Fruit fly (Drosophila melanogaster) whole organism, embryonic: ENCODE results near the gene CG8814.

Source experiments
- Atf3 ChIP-seq: fragments of 200-800 bp; sonication (Bioruptor generic); optimal IDR thresholded peaks from 3 replicates; lab custom pipeline; 2016; ENCODE audit warnings: missing biosample characterization, missing genetic modification characterization
- BtbVII ChIP-seq: fragments of 200-800 bp; sonication (Bioruptor generic); optimal IDR thresholded peaks from 3 replicates; lab custom pipeline; 2017; ENCODE audit warnings: missing biosample characterization, mild to moderate bottlenecking, missing genetic modification characterization
- CG10959 ChIP-seq: fragments of 200-800 bp; sonication (Bioruptor generic); IDR thresholded peaks from 2 replicates; pipeline ENCODE4 v1.3.6; 2022; ENCODE audit warnings: missing biosample characterization, missing genetic modification characterization
- CG11560 ChIP-seq: fragments of 200-800 bp; sonication (Bioruptor generic); IDR thresholded peaks from 3 replicates; pipeline ENCODE4 v1.3.6; 2022; ENCODE audit warnings: missing biosample characterization, missing genetic modification characterization
- CG11695 ChIP-seq: fragments of 200-800 bp; sonication (Bioruptor generic); IDR thresholded peaks from 3 replicates; pipeline ENCODE4 v1.3.6; 2022; ENCODE audit warnings: missing biosample characterization, missing genetic modification characterization
- CG12071 ChIP-seq: fragments of 200-800 bp; sonication (Bioruptor generic); optimal IDR thresholded peaks from 3 replicates; lab custom pipeline; 2018; ENCODE audit warnings: missing biosample characterization, mild to moderate bottlenecking, missing genetic modification characterization
- CG13296 ChIP-seq: fragments of 200-800 bp; sonication (Bioruptor generic); optimal IDR thresholded peaks from 3 replicates; lab custom pipeline; 2018; ENCODE audit warnings: missing biosample characterization, mild to moderate bottlenecking, missing genetic modification characterization
- CG14014 ChIP-seq: fragments of 200-800 bp; sonication (Bioruptor generic); IDR thresholded peaks from 2 replicates; pipeline ENCODE4 v1.3.6; 2022; ENCODE audit warnings: missing biosample characterization, missing genetic modification characterization
- CG15479 ChIP-seq: fragments of 200-800 bp; sonication (Bioruptor generic); optimal IDR thresholded peaks from 3 replicates; lab custom pipeline; 2019; ENCODE audit warnings: missing biosample characterization, mild to moderate bottlenecking, missing genetic modification characterization, moderate library complexity
- CG15696 ChIP-seq: fragments of 200-800 bp; sonication (Bioruptor generic); optimal IDR thresholded peaks from 2 replicates; lab custom pipeline; 2019; ENCODE audit warnings: missing biosample characterization, mild to moderate bottlenecking, missing genetic modification characterization, moderate library complexity
- CG2678 ChIP-seq: fragments of 200-800 bp; sonication (Bioruptor generic); optimal IDR thresholded peaks from 3 replicates; lab custom pipeline; 2019; ENCODE audit warnings: missing biosample characterization, mild to moderate bottlenecking, missing genetic modification characterization, moderate library complexity
- CG2889 ChIP-seq: fragments of 200-800 bp; sonication (Bioruptor generic); IDR thresholded peaks from 3 replicates; pipeline ENCODE4 v1.3.6; 2022; ENCODE audit warnings: missing biosample characterization, missing genetic modification characterization
- CG32532 ChIP-seq: fragments of 200-800 bp; sonication (Bioruptor generic); IDR thresholded peaks from 2 replicates; pipeline ENCODE4 v1.3.6; 2022; ENCODE audit warnings: missing biosample characterization, missing genetic modification characterization
- CG34422 ChIP-seq: fragments of 200-800 bp; sonication (Bioruptor generic); IDR thresholded peaks from 3 replicates; pipeline ENCODE4 v1.3.6; 2022; ENCODE audit warnings: missing biosample characterization, missing genetic modification characterization
- CG3847 ChIP-seq: fragments of 200-800 bp; sonication (Bioruptor generic); IDR thresholded peaks from 2 replicates; pipeline ENCODE4 v1.3.6; 2022; ENCODE audit warnings: missing biosample characterization, missing genetic modification characterization
- CG4707 ChIP-seq: fragments of 200-800 bp; sonication (Bioruptor generic); optimal IDR thresholded peaks from 2 replicates; lab custom pipeline; 2018; ENCODE audit warnings: missing biosample characterization, mild to moderate bottlenecking, missing genetic modification characterization, moderate library complexity
- CG4820 ChIP-seq: fragments of 200-800 bp; sonication (Bioruptor generic); optimal IDR thresholded peaks from 3 replicates; lab custom pipeline; 2016; ENCODE audit warnings: missing biosample characterization, missing genetic modification characterization
- CG6683 ChIP-seq: fragments of 200-800 bp; sonication (Bioruptor generic); optimal IDR thresholded peaks from 2 replicates; lab custom pipeline; 2017; ENCODE audit warnings: missing biosample characterization, mild to moderate bottlenecking, missing genetic modification characterization, missing genetic modification reagents
- CG8944 ChIP-seq: fragments of 200-800 bp; sonication (Bioruptor generic); optimal IDR thresholded peaks from 3 replicates; lab custom pipeline; 2016; ENCODE audit warnings: missing biosample characterization, missing genetic modification characterization
- CTCF ChIP-seq: fragments of 200-800 bp; sonication (Bioruptor generic); optimal IDR thresholded peaks from 2 replicates; lab custom pipeline; 2017; ENCODE audit warnings: missing biosample characterization, mild to moderate bottlenecking, missing genetic modification characterization, moderate library complexity
- ERR ChIP-seq: fragments of 200-800 bp; sonication (Bioruptor generic); optimal IDR thresholded peaks from 2 replicates; lab custom pipeline; 2016; ENCODE audit warnings: missing biosample characterization, missing genetic modification characterization
- Elba2 ChIP-seq: fragments of 200-800 bp; sonication (Bioruptor generic); optimal IDR thresholded peaks from 3 replicates; lab custom pipeline; 2016; ENCODE audit warnings: missing biosample characterization, missing genetic modification characterization
- HHEX ChIP-seq: fragments of 200-800 bp; sonication (Bioruptor generic); optimal IDR thresholded peaks from 3 replicates; lab custom pipeline; 2017; ENCODE audit warnings: missing biosample characterization, mild to moderate bottlenecking, missing genetic modification characterization, missing genetic modification reagents
- Hsf ChIP-seq: fragments of 200-800 bp; sonication (Bioruptor generic); optimal IDR thresholded peaks from 3 replicates; lab custom pipeline; 2016; ENCODE audit warnings: missing biosample characterization, missing genetic modification characterization
- Lim3 ChIP-seq: fragments of 200-800 bp; sonication (Bioruptor generic); IDR thresholded peaks from 2 replicates; pipeline ENCODE4 v1.3.6; 2022; ENCODE audit warnings: missing biosample characterization, missing genetic modification characterization
- Mes4 ChIP-seq: fragments of 200-800 bp; sonication (Bioruptor generic); optimal IDR thresholded peaks from 2 replicates; lab custom pipeline; 2016; ENCODE audit warnings: missing biosample characterization, missing genetic modification characterization
- Mrtf ChIP-seq: fragments of 200-800 bp; sonication (Bioruptor generic); IDR thresholded peaks from 3 replicates; pipeline ENCODE4 v1.3.6; 2022; ENCODE audit warnings: missing biosample characterization, missing genetic modification characterization
- NK7.1 ChIP-seq: fragments of 200-800 bp; sonication (Bioruptor generic); optimal IDR thresholded peaks from 3 replicates; lab custom pipeline; 2016; ENCODE audit warnings: missing biosample characterization, missing genetic modification characterization
- Neu2 ChIP-seq: fragments of 200-800 bp; sonication (Bioruptor generic); optimal IDR thresholded peaks from 3 replicates; lab custom pipeline; 2016; ENCODE audit warnings: missing biosample characterization, missing genetic modification characterization, borderline replicate concordance
- Taf1 ChIP-seq: fragments of 200-800 bp; sonication (Bioruptor generic); IDR thresholded peaks from 2 replicates; pipeline ENCODE4 v1.3.6; 2022; ENCODE audit warnings: missing biosample characterization, missing genetic modification characterization
- Trl ChIP-seq, 3 experiments: fragments of >200 bp in 2 of 3; fragments of 200-800 bp in 1 of 3; sonication (Bioruptor generic) in 1 of 3; optimal IDR thresholded peaks; 2 replicates in 1 of 3; 3 replicates in 2 of 3; lab custom pipeline; 2016 to 2017; ENCODE audit warnings: missing biosample characterization in 1 of 3, missing genetic modification characterization in 1 of 3
- Xrp1 ChIP-seq: fragments of 200-800 bp; sonication (Bioruptor generic); IDR thresholded peaks from 2 replicates; pipeline ENCODE4 v1.3.6; 2022; ENCODE audit warnings: missing biosample characterization, missing genetic modification characterization
- abd-A ChIP-seq: fragments of 200-800 bp; sonication (Bioruptor generic); optimal IDR thresholded peaks from 3 replicates; lab custom pipeline; 2019; ENCODE audit warnings: missing biosample characterization, mild to moderate bottlenecking, missing genetic modification characterization, moderate library complexity
- amos ChIP-seq: fragments of 200-800 bp; sonication (Bioruptor generic); IDR thresholded peaks from 2 replicates; pipeline ENCODE4 v1.3.6; 2022; ENCODE audit warnings: missing biosample characterization, missing genetic modification characterization; ENCODE audit not compliant: partially characterized antibody
- ash1 ChIP-seq: fragments of 200-800 bp; sonication (Bioruptor generic); optimal IDR thresholded peaks from 2 replicates; lab custom pipeline; 2018; ENCODE audit warnings: missing biosample characterization, mild to moderate bottlenecking, missing genetic modification characterization
- ci ChIP-seq: fragments of 200-800 bp; sonication (Bioruptor generic); IDR thresholded peaks from 3 replicates; pipeline ENCODE4 v1.3.6; 2022; ENCODE audit warnings: missing biosample characterization, missing genetic modification characterization
- danr ChIP-seq: fragments of 200-800 bp; sonication (Bioruptor generic); IDR thresholded peaks from 2 replicates; pipeline ENCODE4 v1.3.6; 2022; ENCODE audit warnings: missing biosample characterization, missing genetic modification characterization
- gcm ChIP-seq: fragments of 200-800 bp; sonication (Bioruptor generic); optimal IDR thresholded peaks from 2 replicates; lab custom pipeline; 2019; ENCODE audit warnings: missing biosample characterization, mild to moderate bottlenecking, missing genetic modification characterization, moderate library complexity
- gem ChIP-seq: fragments of 200-800 bp; sonication (Bioruptor generic); optimal IDR thresholded peaks from 2 replicates; lab custom pipeline; 2019; ENCODE audit warnings: missing biosample characterization, mild to moderate bottlenecking, missing genetic modification characterization, moderate library complexity
- gsb ChIP-seq: fragments of 200-800 bp; sonication (Bioruptor generic); IDR thresholded peaks from 2 replicates; pipeline ENCODE4 v1.3.6; 2022; ENCODE audit warnings: missing biosample characterization, missing genetic modification characterization
- gt ChIP-seq: fragments of 200-800 bp; sonication (Bioruptor generic); IDR thresholded peaks from 2 replicates; pipeline ENCODE4 v1.3.6; 2022; ENCODE audit warnings: missing biosample characterization, missing genetic modification characterization
- hth ChIP-seq: fragments of >200 bp; optimal IDR thresholded peaks from 2 replicates; lab custom pipeline; 2017; ENCODE audit warnings: inconsistent platforms
- lola ChIP-seq, 3 experiments: fragments of >200 bp in 2 of 3; fragments of 200-800 bp in 1 of 3; sonication (Bioruptor generic) in 1 of 3; optimal IDR thresholded peaks; 2 replicates each; lab custom pipeline; 2017 to 2019; ENCODE audit warnings: missing biosample characterization in 3 of 3, missing genetic modification characterization in 3 of 3, mild to moderate bottlenecking in 1 of 3, moderate library complexity in 1 of 3
- nmo ChIP-seq: fragments of 200-800 bp; sonication (Bioruptor generic); optimal IDR thresholded peaks from 2 replicates; lab custom pipeline; 2018; ENCODE audit warnings: missing biosample characterization, mild to moderate bottlenecking, missing genetic modification characterization, moderate library complexity
- onecut ChIP-seq: fragments of 200-800 bp; sonication (Bioruptor generic); IDR thresholded peaks from 2 replicates; pipeline ENCODE4 v1.3.6; 2022; ENCODE audit warnings: missing biosample characterization, missing genetic modification characterization
- pros ChIP-seq: fragments of 200-800 bp; sonication (Bioruptor generic); optimal IDR thresholded peaks from 3 replicates; lab custom pipeline; 2019; ENCODE audit warnings: missing biosample characterization, mild to moderate bottlenecking, missing genetic modification characterization, moderate library complexity
- sens ChIP-seq: fragments of 200-800 bp; sonication (Bioruptor generic); peaks from one replicate; lab custom pipeline; 2016; ENCODE audit warnings: missing biosample characterization, missing genetic modification characterization
- sna ChIP-seq: fragments of 200-800 bp; sonication (Bioruptor generic); IDR thresholded peaks from 2 replicates; pipeline ENCODE4 v1.3.6; 2022; ENCODE audit warnings: missing biosample characterization, missing genetic modification characterization; ENCODE audit not compliant: partially characterized antibody
- sqz ChIP-seq: fragments of 200-800 bp; sonication (Bioruptor generic); optimal IDR thresholded peaks from 3 replicates; lab custom pipeline; 2018; ENCODE audit warnings: missing biosample characterization, mild to moderate bottlenecking, missing genetic modification characterization
- wek ChIP-seq: fragments of 200-800 bp; sonication (Bioruptor generic); optimal IDR thresholded peaks from 3 replicates; lab custom pipeline; 2018; ENCODE audit warnings: missing biosample characterization, mild to moderate bottlenecking, missing genetic modification characterization, moderate library complexity
- z ChIP-seq: fragments of 200-800 bp; sonication (Bioruptor generic); IDR thresholded peaks from 3 replicates; pipeline ENCODE4 v1.3.6; 2022; ENCODE audit warnings: missing biosample characterization, missing genetic modification characterization

The CG8814 gene

DNA sequence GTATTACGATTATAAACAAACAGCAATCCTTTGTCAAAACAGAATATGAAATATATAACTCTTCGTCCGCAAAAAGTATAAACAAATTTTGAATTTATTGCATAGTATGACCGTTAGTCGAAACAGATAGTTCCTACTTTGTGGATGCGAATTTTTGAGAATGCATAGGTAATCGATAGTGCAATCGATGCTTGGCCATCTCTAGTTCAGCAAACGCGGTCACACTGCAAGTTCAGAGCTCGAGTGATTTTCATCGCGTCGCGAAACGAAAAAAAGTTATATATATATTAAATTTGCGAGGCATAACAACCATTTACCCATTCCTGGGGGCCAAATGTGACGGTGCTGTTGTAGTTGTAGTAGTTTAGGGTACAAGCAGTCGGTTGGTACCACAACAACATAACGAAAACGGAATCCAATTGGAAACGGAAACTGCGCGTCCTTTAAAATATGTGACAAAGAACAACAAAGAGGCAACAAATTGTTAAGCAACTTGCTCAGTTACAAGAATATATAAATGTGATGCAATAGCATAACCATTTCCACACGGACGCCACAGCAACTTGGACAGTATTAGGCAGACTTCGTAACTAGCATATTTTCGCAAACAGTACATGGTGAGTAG is 17.6 kb upstream of the CG8814 start, which contains the start of gene CG2991 (continued):
- no peak for TF ChIP-seq CG15479
- peak; percentile 90; the same call in 1 of the 2 replicates for TF ChIP-seq amos (GFP tag; lab: Robert Waterston, UW)
- TF ChIP-seq danr (GFP tag; lab: Robert Waterston, UW) = no peak
- no peak for TF ChIP-seq CG11695 (GFP tag; lab: Robert Waterston, UW)
- peak; percentile 56 for TF ChIP-seq CTCF
- no peak for TF ChIP-seq onecut (GFP tag; lab: Robert Waterston, UW)
- TF ChIP-seq CG12071 (GFP tag; lab: Kevin White, UChicago) = no peak
- no peak for TF ChIP-seq CG2889 (GFP tag; lab: Robert Waterston, UW)
- no peak for TF ChIP-seq HHEX (GFP tag; lab: Kevin White, UChicago)
- TF ChIP-seq Xrp1 (GFP tag; lab: Robert Waterston, UW) = no peak
- no peak for TF ChIP-seq Neu2 (GFP tag; lab: Kevin White, UChicago)
- no peak for TF ChIP-seq CG10959 (GFP tag; lab: Robert Waterston, UW)
- TF ChIP-seq wek = no peak
- TF ChIP-seq hth (lab: Kevin White, UChicago) = no peak
- TF ChIP-seq CG34422 (GFP tag; lab: Robert Waterston, UW) = peak; percentile 36; the same call in 1 of the 3 replicates
- TF ChIP-seq CG4820 (GFP tag; lab: Kevin White, UChicago) = no peak
- peak; percentile 91 for TF ChIP-seq Elba2 (GFP tag; lab: Kevin White, UChicago)
- no peak for TF ChIP-seq ash1 (GFP tag; lab: Kevin White, UChicago)
- no peak for TF ChIP-seq Trl (optimal IDR thresholded peaks at IDR 0.05; lab: Kevin White, UChicago)
- TF ChIP-seq Trl (GFP tag; optimal IDR thresholded peaks at IDR 0.05; lab: Kevin White, UChicago) = no peak
- TF ChIP-seq gt (GFP tag; lab: Robert Waterston, UW) = no peak
- TF ChIP-seq NK7.1 (GFP tag; lab: Kevin White, UChicago) = no peak
- TF ChIP-seq gcm = no peak
- peak; percentile 56 for TF ChIP-seq nmo (GFP tag; lab: Kevin White, UChicago)
- TF ChIP-seq Mrtf = no peak
- no peak for TF ChIP-seq Lim3
- no peak for TF ChIP-seq CG8944 (GFP tag; lab: Kevin White, UChicago)
- peak; percentile 12 for TF ChIP-seq CG2678
- 0 out of 3 replicates have a peak, but pooled peaks have one; percentile 29 for TF ChIP-seq z (GFP tag; lab: Robert Waterston, UW)
- no peak for TF ChIP-seq lola (GFP tag; optimal IDR thresholded peaks at IDR 0.05; lab: Kevin White, UChicago)
- no peak for TF ChIP-seq CG4707 (GFP tag; lab: Kevin White, UChicago)
- TF ChIP-seq Mes4 (GFP tag; lab: Kevin White, UChicago) = no peak
- peak; percentile 9 for TF ChIP-seq CG15696
- TF ChIP-seq gsb = no peak
- TF ChIP-seq Atf3 (GFP tag; lab: Kevin White, UChicago) = no peak
- TF ChIP-seq Taf1 (GFP tag; lab: Robert Waterston, UW) = no peak
- TF ChIP-seq sqz (GFP tag; lab: Kevin White, UChicago) = no peak
- no peak for TF ChIP-seq CG32532
- no peak for TF ChIP-seq pros
- TF ChIP-seq ci (GFP tag; lab: Robert Waterston, UW) = peak; percentile 14; the same call in 2 of the 3 replicates
- TF ChIP-seq Hsf = peak; percentile 37
- TF ChIP-seq BtbVII = peak; percentile 29
- peak; percentile 69 for TF ChIP-seq abd-A (tag; lab: Kevin White, UChicago)
- TF ChIP-seq CG14014 (GFP tag; lab: Robert Waterston, UW) = peak; percentile 15; the same call in 1 of the 2 replicates
- TF ChIP-seq ERR (GFP tag; lab: Kevin White, UChicago) = peak; percentile 51
- no peak for TF ChIP-seq CG11560
- no peak for TF ChIP-seq CG6683 (GFP tag; lab: Kevin White, UChicago)
- peak; percentile 11 for TF ChIP-seq gem (tag; lab: Kevin White, UChicago)
- peak; percentile 50 for TF ChIP-seq CG3847 (GFP tag; lab: Robert Waterston, UW)
- peak; percentile 18 for TF ChIP-seq CG13296 (GFP tag; lab: Kevin White, UChicago)
- TF ChIP-seq sna (GFP tag; lab: Robert Waterston, UW) = peak; percentile 87
- TF ChIP-seq sens (GFP tag; lab: Kevin White, UChicago) = peak; percentile 82
